Worm (Caenorhabditis elegans) whole organism, L3 larva: ENCODE data around the gene C16B8.2.
A peak's percentile ranks its signal among the peaks of the same experiment; 100 is the strongest.

Experiments used
- ZK546.5 ChIP-seq: sonication (generic microtip); optimal IDR thresholded peaks from 2 replicates; lab custom pipeline; 2017; ENCODE audit warnings: missing biosample characterization, missing genetic modification characterization
- aly-2 ChIP-seq: fragments of 150-350 bp; optimal IDR thresholded peaks from 2 replicates; lab custom pipeline; 2014; ENCODE audit warnings: missing biosample characterization, missing genetic modification characterization
- ama-1 ChIP-seq: fragments of 150-350 bp; optimal IDR thresholded peaks from 2 replicates; lab custom pipeline; 2018
- ceh-16 ChIP-seq: sonication (generic microtip); optimal IDR thresholded peaks from 2 replicates; lab custom pipeline; 2017; ENCODE audit warnings: missing biosample characterization, missing genetic modification characterization
- ceh-82 ChIP-seq: fragments of 150-350 bp; optimal IDR thresholded peaks from 2 replicates; lab custom pipeline; 2014; ENCODE audit warnings: missing biosample characterization, missing genetic modification characterization
- ceh-9 ChIP-seq: sonication (generic microtip); optimal IDR thresholded peaks from 2 replicates; lab custom pipeline; 2018; ENCODE audit warnings: missing biosample characterization, missing genetic modification characterization
- daf-12 ChIP-seq: fragments of 150-350 bp; optimal IDR thresholded peaks from 2 replicates; lab custom pipeline; 2014; ENCODE audit warnings: missing biosample characterization, missing genetic modification reagents, missing genetic modification characterization
- egl-27 ChIP-seq: sonication (generic microtip); optimal IDR thresholded peaks from 4 replicates; lab custom pipeline; 2017; ENCODE audit warnings: missing biosample characterization, missing genetic modification reagents, missing genetic modification characterization
- elt-2 ChIP-seq: sonication (generic microtip); optimal IDR thresholded peaks from 2 replicates; lab custom pipeline; 2016; ENCODE audit warnings: missing genetic modification reagents, mild to moderate bottlenecking, missing genetic modification characterization, missing compliant biosample characterization
- eor-1 ChIP-seq, 2 experiments: fragments of 150-350 bp; optimal IDR thresholded peaks; 2 replicates each; lab custom pipeline; 2014 to 2018; ENCODE audit warnings: missing biosample characterization in 2 of 2, missing genetic modification characterization in 2 of 2
- fkh-2 ChIP-seq: fragments of 150-350 bp; optimal IDR thresholded peaks from 2 replicates; lab custom pipeline; 2014; ENCODE audit warnings: missing biosample characterization, missing genetic modification reagents, missing genetic modification characterization
- hmg-11 ChIP-seq: sonication (generic microtip); optimal IDR thresholded peaks from 2 replicates; lab custom pipeline; 2016; ENCODE audit warnings: missing genetic modification characterization, missing compliant biosample characterization
- jun-1 ChIP-seq: fragments of 150-350 bp; optimal IDR thresholded peaks from 2 replicates; lab custom pipeline; 2014; ENCODE audit warnings: missing biosample characterization, missing genetic modification reagents, missing genetic modification characterization
- lin-15B ChIP-seq: fragments of 150-350 bp; optimal IDR thresholded peaks from 2 replicates; lab custom pipeline; 2014; ENCODE audit warnings: missing biosample characterization, missing genetic modification characterization
- lin-39 ChIP-seq: fragments of 150-350 bp; optimal IDR thresholded peaks from 2 replicates; lab custom pipeline; 2018; ENCODE audit warnings: missing biosample characterization, missing genetic modification reagents, missing genetic modification characterization
- lsy-12 ChIP-seq: sonication (generic microtip); optimal IDR thresholded peaks from 2 replicates; lab custom pipeline; 2016; ENCODE audit warnings: mild to moderate bottlenecking, missing genetic modification characterization, missing compliant biosample characterization
- mdl-1 ChIP-seq: fragments of 150-350 bp; optimal IDR thresholded peaks from 2 replicates; lab custom pipeline; 2014; ENCODE audit warnings: missing biosample characterization, missing genetic modification characterization
- mml-1 ChIP-seq: fragments of 150-350 bp; sonication (generic microtip); optimal IDR thresholded peaks from 3 replicates; lab custom pipeline; 2014; ENCODE audit warnings: missing biosample characterization, missing genetic modification characterization
- nfya-1 ChIP-seq: sonication (generic microtip); optimal IDR thresholded peaks from 2 replicates; lab custom pipeline; 2017; ENCODE audit warnings: missing genetic modification characterization, mild to moderate bottlenecking, missing compliant biosample characterization, antibody characterized with exemption, moderate library complexity; ENCODE audit not compliant: insufficient read depth
- nhr-11 ChIP-seq: fragments of 150-350 bp; optimal IDR thresholded peaks from 2 replicates; lab custom pipeline; 2014; ENCODE audit warnings: missing biosample characterization, missing genetic modification characterization
- nhr-12 ChIP-seq: fragments of 150-350 bp; optimal IDR thresholded peaks from 2 replicates; lab custom pipeline; 2014; ENCODE audit warnings: missing biosample characterization, missing genetic modification characterization
- nhr-23 ChIP-seq: fragments of 150-350 bp; optimal IDR thresholded peaks from 2 replicates; lab custom pipeline; 2014; ENCODE audit warnings: missing biosample characterization, missing genetic modification reagents, missing genetic modification characterization
- nhr-237 ChIP-seq: fragments of 150-350 bp; optimal IDR thresholded peaks from 2 replicates; lab custom pipeline; 2014; ENCODE audit warnings: missing biosample characterization, missing genetic modification characterization
- nhr-28 ChIP-seq: fragments of 150-350 bp; optimal IDR thresholded peaks from 2 replicates; lab custom pipeline; 2014; ENCODE audit warnings: missing biosample characterization, missing genetic modification characterization
- nhr-43 ChIP-seq: sonication (generic microtip); optimal IDR thresholded peaks from 2 replicates; lab custom pipeline; 2016; ENCODE audit warnings: mild to moderate bottlenecking, missing genetic modification characterization, missing compliant biosample characterization; ENCODE audit not compliant: poor library complexity, severe bottlenecking
- nhr-67 ChIP-seq: fragments of 150-350 bp; optimal IDR thresholded peaks from 2 replicates; lab custom pipeline; 2014; ENCODE audit warnings: missing biosample characterization, missing genetic modification characterization
- nhr-77 ChIP-seq: fragments of 150-350 bp; optimal IDR thresholded peaks from 2 replicates; lab custom pipeline; 2014; ENCODE audit warnings: missing biosample characterization, missing genetic modification characterization
- pha-4 ChIP-seq: fragments of 150-350 bp; optimal IDR thresholded peaks from 2 replicates; lab custom pipeline; 2014; ENCODE audit warnings: missing biosample characterization, missing genetic modification reagents, missing genetic modification characterization
- pqm-1 ChIP-seq: fragments of 150-350 bp; optimal IDR thresholded peaks from 2 replicates; lab custom pipeline; 2017; ENCODE audit warnings: missing biosample characterization, missing genetic modification characterization, inconsistent platforms
- sea-2 ChIP-seq: fragments of 150-350 bp; sonication (generic microtip); optimal IDR thresholded peaks from 4 replicates; lab custom pipeline; 2014; ENCODE audit warnings: missing biosample characterization, missing genetic modification reagents, missing genetic modification characterization
- skn-1 ChIP-seq: fragments of 150-350 bp; optimal IDR thresholded peaks from 2 replicates; lab custom pipeline; 2014; ENCODE audit warnings: missing biosample characterization, missing genetic modification characterization
- snpc-4 ChIP-seq: fragments of 150-350 bp; optimal IDR thresholded peaks from 2 replicates; lab custom pipeline; 2014; ENCODE audit warnings: missing biosample characterization, missing genetic modification characterization
- unc-62 ChIP-seq: fragments of 150-350 bp; sonication (generic microtip); optimal IDR thresholded peaks from 4 replicates; lab custom pipeline; 2014; ENCODE audit warnings: missing biosample characterization, missing genetic modification reagents, missing genetic modification characterization
- zag-1 ChIP-seq: fragments of 150-350 bp; optimal IDR thresholded peaks from 2 replicates; lab custom pipeline; 2014; ENCODE audit warnings: missing biosample characterization, missing genetic modification characterization

The C16B8.2 gene

ce11 chrX:3944961-3945587, 21.2 kb downstream of the C16B8.2 start:
- no peak for TF ChIP-seq elt-2 (tag; lab: Kevin White, UChicago)
- peak; percentile 24 for TF ChIP-seq nfya-1 (tag; lab: Kevin White, UChicago)

- TF ChIP-seq pha-4 (tag; lab: Kevin White, UChicago) (peak; percentile 21), mml-1 (no peak), skn-1 (tag; lab: Kevin White, UChicago) (no peak), snpc-4 (tag; lab: Kevin White, UChicago) (no peak), nhr-67 (tag; lab: Kevin White, UChicago) (no peak), ZK546.5 (tag; lab: Kevin White, UChicago) (no peak), nhr-11 (no peak), lin-15B (no peak), nfya-1 (tag; lab: Kevin White, UChicago) (no peak), ceh-82 (no peak), unc-62 (GFP tag; lab: Kevin White, UChicago) (no peak), nhr-23 (tag; lab: Kevin White, UChicago) (no peak), nhr-28 (tag; lab: Kevin White, UChicago) (no peak), hmg-11 (tag; lab: Kevin White, UChicago) (no peak), fkh-2 (no peak), pqm-1 (tag; lab: Kevin White, UChicago) (peak; percentile 66), ceh-9 (tag; lab: Kevin White, UChicago) (no peak), aly-2 (tag; lab: Kevin White, UChicago) (no peak), jun-1 (tag; lab: Kevin White, UChicago) (peak; percentile 67), nhr-77 (tag; lab: Kevin White, UChicago) (no peak), zag-1 (tag; lab: Kevin White, UChicago) (no peak), elt-2 (tag; lab: Kevin White, UChicago) (peak; percentile 90), ama-1 (lab: Kevin White, UChicago) (no peak)
Measured at ce11 chrX:3944073-3944472, 22.2 kb downstream of the C16B8.2 start.

ce11 chrX:3943213-3943612, 23.0 kb downstream of the C16B8.2 start, which contains the start of gene ptp-4A2:
ptp-4A2 (minus strand) TSS chrX:3943313.
- TF ChIP-seq nhr-12 (no peak), ceh-16 (tag; lab: Kevin White, UChicago) (no peak), lin-15B (no peak), mdl-1 (tag; lab: Kevin White, UChicago) (no peak), nhr-43 (tag; lab: Kevin White, UChicago) (no peak), ama-1 (lab: Kevin White, UChicago) (no peak), lin-39 (tag; lab: Kevin White, UChicago) (no peak), nhr-77 (tag; lab: Kevin White, UChicago) (no peak), fkh-2 (no peak), hmg-11 (tag; lab: Kevin White, UChicago) (no peak), lsy-12 (tag; lab: Kevin White, UChicago) (no peak), eor-1 (tag; optimal IDR thresholded peaks at IDR 0.05; lab: Kevin White, UChicago) (no peak), nhr-67 (tag; lab: Kevin White, UChicago) (no peak)

ce11 chrX:3942267-3942666, 24.0 kb downstream of the C16B8.2 start, which contains the start of gene T19D2.13:
T19D2.13 (minus strand) TSS chrX:3942367.
- TF ChIP-seq nhr-12, result no peak
- TF ChIP-seq mml-1, result no peak
- TF ChIP-seq hmg-11 (tag; lab: Kevin White, UChicago), result no peak
- TF ChIP-seq egl-27 (tag; lab: Kevin White, UChicago), result no peak
- no peak for TF ChIP-seq nhr-77 (tag; lab: Kevin White, UChicago)
- no peak for TF ChIP-seq fkh-2
- no peak for TF ChIP-seq elt-2 (tag; lab: Kevin White, UChicago)
- TF ChIP-seq ceh-82, result no peak
- TF ChIP-seq sea-2 (GFP tag; lab: Kevin White, UChicago), result no peak
- no peak for TF ChIP-seq ZK546.5 (tag; lab: Kevin White, UChicago)
- no peak for TF ChIP-seq lin-15B
- no peak for TF ChIP-seq zag-1 (tag; lab: Kevin White, UChicago)
- TF ChIP-seq nhr-237 (tag; lab: Kevin White, UChicago), result no peak
- no peak for TF ChIP-seq skn-1 (tag; lab: Kevin White, UChicago)
- TF ChIP-seq nfya-1 (tag; lab: Kevin White, UChicago), result no peak
- TF ChIP-seq daf-12 (tag; lab: Kevin White, UChicago), result no peak
- TF ChIP-seq aly-2 (tag; lab: Kevin White, UChicago), result no peak
- TF ChIP-seq, all 47 proteins: peak for 0
